Worm (Caenorhabditis elegans) whole organism, late embryonic: ENCODE measurements around the gene C34C6.3.

ENCODE experiments used
- C08G9.2 ChIP-seq: sonication (generic microtip); optimal IDR thresholded peaks from 2 replicates; lab custom pipeline; 2016; ENCODE audit warnings: mild to moderate bottlenecking, missing genetic modification characterization, moderate library complexity, missing compliant biosample characterization
- F13H6.1 ChIP-seq: sonication (generic microtip); optimal IDR thresholded peaks from 2 replicates; lab custom pipeline; 2016; ENCODE audit warnings: missing genetic modification characterization, missing compliant biosample characterization
- K02D7.2 ChIP-seq: sonication (generic microtip); optimal IDR thresholded peaks from 2 replicates; lab custom pipeline; 2017; ENCODE audit warnings: mild to moderate bottlenecking, missing genetic modification characterization, missing compliant biosample characterization
- K09A11.1 ChIP-seq: sonication (generic microtip); optimal IDR thresholded peaks from 2 replicates; lab custom pipeline; 2017; ENCODE audit warnings: antibody characterized with exemption, mild to moderate bottlenecking, missing genetic modification characterization, missing compliant biosample characterization; ENCODE audit not compliant: insufficient read depth
- T23F11.4 ChIP-seq: fragments of 200-800 bp; sonication (Bioruptor generic); optimal IDR thresholded peaks from 2 replicates; lab custom pipeline; 2018; ENCODE audit warnings: mild to moderate bottlenecking, missing genetic modification characterization, missing compliant biosample characterization
- Y22D7AL.16 ChIP-seq: sonication (generic microtip); optimal IDR thresholded peaks from 2 replicates; lab custom pipeline; 2016; ENCODE audit warnings: missing genetic modification characterization, missing compliant biosample characterization
- ceh-14 ChIP-seq: sonication (generic microtip); optimal IDR thresholded peaks from 2 replicates; lab custom pipeline; 2016; ENCODE audit warnings: missing genotype, missing genetic modification characterization, missing compliant biosample characterization
- ceh-19 ChIP-seq: fragments of 200-800 bp; sonication (Bioruptor generic); optimal IDR thresholded peaks from 2 replicates; lab custom pipeline; 2018; ENCODE audit warnings: mild to moderate bottlenecking, missing genetic modification characterization, missing compliant biosample characterization
- ceh-2 ChIP-seq: sonication (generic microtip); optimal IDR thresholded peaks from 2 replicates; lab custom pipeline; 2016; ENCODE audit warnings: missing genotype, missing genetic modification characterization, missing compliant biosample characterization
- ceh-30 ChIP-seq: fragments of 150-350 bp; optimal IDR thresholded peaks from 2 replicates; lab custom pipeline; 2014; ENCODE audit warnings: missing biosample characterization, missing genetic modification characterization
- ceh-31 ChIP-seq: sonication (generic microtip); optimal IDR thresholded peaks from 2 replicates; lab custom pipeline; 2016; ENCODE audit warnings: missing genetic modification characterization, missing compliant biosample characterization
- ceh-34 ChIP-seq: sonication (generic microtip); optimal IDR thresholded peaks from 2 replicates; lab custom pipeline; 2016; ENCODE audit warnings: mild to moderate bottlenecking, missing genetic modification characterization, missing compliant biosample characterization
- ceh-45 ChIP-seq: fragments of 200-800 bp; sonication (Bioruptor generic); IDR thresholded peaks from 2 replicates; pipeline ENCODE4 v1.3.6; 2022; ENCODE audit warnings: missing genetic modification reagents, missing genetic modification characterization, missing compliant biosample characterization
- che-1 ChIP-seq: sonication (generic microtip); optimal IDR thresholded peaks from 2 replicates; lab custom pipeline; 2016; ENCODE audit warnings: mild to moderate bottlenecking, missing genetic modification characterization, missing compliant biosample characterization
- dmd-4 ChIP-seq: sonication (generic microtip); optimal IDR thresholded peaks from 2 replicates; lab custom pipeline; 2016; ENCODE audit warnings: borderline replicate concordance, missing genetic modification characterization, missing compliant biosample characterization
- dve-1 ChIP-seq: sonication (generic microtip); optimal IDR thresholded peaks from 2 replicates; lab custom pipeline; 2017; ENCODE audit warnings: antibody characterized with exemption, mild to moderate bottlenecking, missing genetic modification characterization, missing compliant biosample characterization
- elt-4 ChIP-seq: sonication (generic microtip); optimal IDR thresholded peaks from 2 replicates; lab custom pipeline; 2016; ENCODE audit warnings: missing genetic modification characterization, missing compliant biosample characterization
- ets-4 ChIP-seq: sonication (generic microtip); optimal IDR thresholded peaks from 2 replicates; lab custom pipeline; 2016; ENCODE audit warnings: missing genetic modification characterization, missing compliant biosample characterization
- fkh-10 ChIP-seq: fragments of 150-350 bp; optimal IDR thresholded peaks from 2 replicates; lab custom pipeline; 2014; ENCODE audit warnings: missing biosample characterization, missing genetic modification reagents, missing genetic modification characterization
- fkh-6 ChIP-seq: sonication (generic microtip); optimal IDR thresholded peaks from 2 replicates; lab custom pipeline; 2016; ENCODE audit warnings: missing genetic modification characterization, missing compliant biosample characterization
- gmeb-2 ChIP-seq: sonication (generic microtip); optimal IDR thresholded peaks from 2 replicates; lab custom pipeline; 2016; ENCODE audit warnings: missing genetic modification characterization, inconsistent platforms, missing compliant biosample characterization
- hlh-13 ChIP-seq: fragments of 200-800 bp; sonication (Bioruptor generic); optimal IDR thresholded peaks from 2 replicates; lab custom pipeline; 2018; ENCODE audit warnings: mild to moderate bottlenecking, missing genetic modification characterization, missing compliant biosample characterization
- hlh-15 ChIP-seq: sonication (generic microtip); optimal IDR thresholded peaks from 2 replicates; lab custom pipeline; 2016; ENCODE audit warnings: missing genetic modification characterization, missing compliant biosample characterization
- madf-2 ChIP-seq: sonication (generic microtip); optimal IDR thresholded peaks from 2 replicates; lab custom pipeline; 2017; ENCODE audit warnings: missing genetic modification characterization, missing compliant biosample characterization
- nhr-11 ChIP-seq: fragments of 150-350 bp; optimal IDR thresholded peaks from 2 replicates; lab custom pipeline; 2014; ENCODE audit warnings: missing biosample characterization, missing genetic modification characterization
- nhr-232 ChIP-seq: sonication (generic microtip); optimal IDR thresholded peaks from 2 replicates; lab custom pipeline; 2016; ENCODE audit warnings: missing genetic modification characterization, missing compliant biosample characterization
- npax-4 ChIP-seq: sonication (generic microtip); optimal IDR thresholded peaks from 2 replicates; lab custom pipeline; 2016; ENCODE audit warnings: missing genetic modification characterization, missing compliant biosample characterization
- pha-4 ChIP-seq: fragments of 150-350 bp; optimal IDR thresholded peaks from 2 replicates; lab custom pipeline; 2018; ENCODE audit warnings: missing biosample characterization, missing genetic modification reagents, missing genetic modification characterization
- pqm-1 ChIP-seq: sonication (generic microtip); optimal IDR thresholded peaks from 2 replicates; lab custom pipeline; 2016; ENCODE audit warnings: missing genetic modification characterization, missing compliant biosample characterization
- ref-2 ChIP-seq: sonication (generic microtip); optimal IDR thresholded peaks from 2 replicates; lab custom pipeline; 2016; ENCODE audit warnings: missing genetic modification characterization, missing compliant biosample characterization
- rnt-1 ChIP-seq: sonication (generic microtip); optimal IDR thresholded peaks from 2 replicates; lab custom pipeline; 2016; ENCODE audit warnings: missing genetic modification characterization, missing compliant biosample characterization
- sdc-2 ChIP-seq: sonication (generic microtip); optimal IDR thresholded peaks from 2 replicates; lab custom pipeline; 2016; ENCODE audit warnings: missing genotype, missing genetic modification characterization, missing compliant biosample characterization
- sox-2 ChIP-seq: fragments of 200-800 bp; sonication (Bioruptor generic); IDR thresholded peaks from 2 replicates; pipeline ENCODE4 v1.3.6; 2022; ENCODE audit warnings: missing genetic modification reagents, missing genetic modification characterization, missing compliant biosample characterization
- sox-4 ChIP-seq: sonication (generic microtip); optimal IDR thresholded peaks from 2 replicates; lab custom pipeline; 2017; ENCODE audit warnings: mild to moderate bottlenecking, missing genetic modification characterization, inconsistent platforms, missing compliant biosample characterization
- tbx-7 ChIP-seq: sonication (generic microtip); optimal IDR thresholded peaks from 2 replicates; lab custom pipeline; 2016; ENCODE audit warnings: missing genotype, missing genetic modification characterization, missing compliant biosample characterization
- unc-3 ChIP-seq, 2 experiments: fragments of 200-800 bp in 1 of 2; sonication (Bioruptor generic) in 1 of 2; sonication (generic microtip) in 1 of 2; conservative IDR thresholded peaks in 1 of 2; optimal IDR thresholded peaks in 1 of 2; 2 replicates each; pipeline versions ENCODE4 v1.3.6 to Lab custom; 2016 to 2022; ENCODE audit warnings: missing compliant biosample characterization in 2 of 2, missing genetic modification characterization in 2 of 2, missing genetic modification reagents in 1 of 2
- unc-42 ChIP-seq: sonication (generic microtip); optimal IDR thresholded peaks from 2 replicates; lab custom pipeline; 2016; ENCODE audit warnings: missing genotype, missing genetic modification characterization, missing compliant biosample characterization
- unc-86 ChIP-seq: sonication (generic microtip); optimal IDR thresholded peaks from 2 replicates; lab custom pipeline; 2016; ENCODE audit warnings: missing genetic modification characterization, missing compliant biosample characterization
- zip-5 ChIP-seq: sonication (generic microtip); optimal IDR thresholded peaks from 2 replicates; lab custom pipeline; 2016; ENCODE audit warnings: missing genetic modification characterization, missing compliant biosample characterization
- ztf-16 ChIP-seq: sonication (generic microtip); optimal IDR thresholded peaks from 2 replicates; lab custom pipeline; 2017; ENCODE audit warnings: missing genetic modification characterization, missing compliant biosample characterization

The C34C6.3 gene

DNA sequence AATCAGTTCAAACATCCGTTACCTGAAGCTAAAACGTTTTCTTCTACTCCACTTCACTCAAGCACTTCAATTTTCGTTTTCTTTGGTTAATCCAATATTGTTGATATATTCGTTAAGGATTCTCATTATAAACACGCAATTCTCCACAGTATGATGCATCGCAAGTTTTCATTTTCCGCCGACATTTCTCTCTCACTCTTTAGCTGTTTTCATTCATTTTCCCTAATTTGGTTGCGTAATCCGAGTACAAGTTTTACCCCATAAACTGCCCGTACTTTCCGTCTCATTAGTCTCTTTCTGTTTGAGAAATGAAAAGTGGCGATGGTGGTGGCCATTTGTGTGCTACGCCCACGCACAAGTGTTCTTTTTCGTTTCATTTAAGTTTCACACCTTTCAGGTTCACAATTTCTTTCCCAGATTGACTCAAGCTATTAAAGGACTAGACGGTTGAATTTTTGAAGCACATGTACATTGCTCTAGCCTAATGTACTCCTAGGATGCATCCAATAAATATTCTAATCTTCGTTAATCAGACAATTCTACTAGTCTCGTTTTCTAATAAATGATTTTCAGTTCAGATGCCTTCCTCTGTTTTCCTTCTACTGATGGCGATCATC, at the start of gene C34C6.3:
C34C6.3 (plus strand) TSS at position 567 of the 617 bp plus-strand sequence.
- TF ChIP-seq dmd-4 (no peak), ceh-45 (no peak), Y22D7AL.16 (no peak), pha-4 (tag; lab: Kevin White, UChicago) (no peak), gmeb-2 (tag; lab: Kevin White, UChicago) (no peak), zip-5 (tag; lab: Kevin White, UChicago) (no peak)
- TF ChIP-seq, all 69 proteins: peak for 0

DNA sequence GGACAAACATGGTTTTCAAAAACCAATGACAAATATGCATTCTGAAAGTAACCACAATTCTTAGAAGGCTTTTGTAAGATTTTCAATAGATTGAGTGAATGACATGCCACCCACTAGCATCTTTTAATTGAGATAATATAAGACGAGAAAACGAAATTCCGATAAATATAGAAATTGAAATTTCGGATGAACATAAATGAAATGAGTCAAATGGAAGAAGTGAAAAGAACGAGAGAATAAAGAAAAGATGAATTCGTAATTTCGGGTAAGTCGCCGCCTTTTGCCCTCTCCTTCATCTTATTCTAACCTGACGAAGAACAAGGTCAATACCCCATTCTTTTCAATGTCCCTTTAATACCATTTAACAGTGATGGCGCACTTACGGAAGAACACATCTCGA, 49.3 kb upstream of the C34C6.3 start:
- TF ChIP-seq sox-2 (GFP tag; lab: Robert Waterston, UW) (no peak), npax-4 (no peak), dve-1 (tag; lab: Kevin White, UChicago) (no peak), ceh-19 (no peak), unc-3 (GFP tag; conservative IDR thresholded peaks at IDR 0.05; lab: Robert Waterston, UW) (no peak), unc-3 (tag; optimal IDR thresholded peaks at IDR 0.05; lab: Kevin White, UChicago) (no peak), elt-4 (no peak), nhr-11 (tag; lab: Kevin White, UChicago) (no peak), sdc-2 (tag; lab: Kevin White, UChicago) (no peak), ets-4 (no peak), zip-5 (tag; lab: Kevin White, UChicago) (no peak), nhr-232 (tag; lab: Kevin White, UChicago) (no peak), K02D7.2 (no peak), unc-86 (tag; lab: Kevin White, UChicago) (no peak), fkh-6 (no peak), F13H6.1 (tag; lab: Kevin White, UChicago) (no peak)
- TF ChIP-seq, all 69 proteins: peak for 0

DNA sequence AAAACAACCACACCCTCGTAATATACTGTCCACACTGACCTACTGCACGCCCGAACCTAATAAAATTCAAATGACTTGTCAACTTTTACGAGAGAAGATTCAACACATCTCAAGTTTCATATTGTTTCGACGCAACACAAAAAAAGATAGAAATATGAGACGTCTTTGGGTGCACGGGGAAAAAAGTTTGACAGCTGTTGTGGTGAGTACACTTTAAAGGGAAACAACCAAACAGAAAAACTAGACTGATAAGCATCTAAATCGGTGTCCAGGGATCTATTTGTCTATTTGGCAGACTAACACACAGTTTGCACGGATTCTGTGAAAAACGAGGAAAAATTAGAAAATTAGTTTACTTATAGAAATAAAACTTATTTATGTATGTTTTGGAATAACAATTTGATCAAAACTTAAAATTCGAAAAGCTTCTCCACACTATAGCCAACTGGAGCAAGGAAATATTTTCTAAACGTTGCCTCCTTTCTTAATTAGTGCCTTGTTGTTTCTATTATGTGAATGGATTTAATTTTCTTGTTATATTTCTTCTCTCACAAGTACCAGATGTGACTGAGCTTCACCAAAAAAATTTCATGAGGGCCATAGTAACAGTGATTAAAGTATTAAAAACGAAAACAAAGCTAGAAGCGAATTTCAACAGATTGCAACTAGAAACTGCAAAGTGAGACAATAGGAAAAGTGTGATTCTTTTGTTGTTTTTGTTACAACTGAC, 47.9 kb upstream of the C34C6.3 start:
- TF ChIP-seq ceh-31 (tag; lab: Kevin White, UChicago) = no peak
- no peak for TF ChIP-seq ceh-14 (tag; lab: Kevin White, UChicago)
- no peak for TF ChIP-seq unc-42 (tag; lab: Kevin White, UChicago)
- no peak for TF ChIP-seq ets-4
- peak; percentile 33 for TF ChIP-seq ceh-34
- TF ChIP-seq ztf-16 (tag; lab: Kevin White, UChicago) = no peak
- TF ChIP-seq ref-2 (tag; lab: Kevin White, UChicago) = no peak
- TF ChIP-seq sox-4 = no peak

DNA sequence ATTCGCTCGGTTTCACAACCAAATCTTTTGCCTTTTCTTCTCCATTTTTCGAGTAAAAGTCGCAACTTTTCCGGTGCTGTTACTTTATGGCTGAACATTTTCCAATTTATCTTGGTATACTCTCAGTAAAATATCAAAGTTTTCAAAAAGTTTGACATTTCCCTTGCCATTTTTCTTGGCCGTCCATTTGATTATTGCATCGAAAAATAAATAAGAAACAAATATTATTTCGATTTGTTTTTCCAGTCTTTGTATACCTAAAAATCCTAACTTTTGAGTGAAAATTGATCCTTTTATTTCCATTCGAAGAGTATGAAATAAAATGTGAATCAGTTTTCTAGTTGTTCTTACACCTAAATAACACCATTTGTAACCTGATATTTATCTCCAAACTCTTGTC, 45.3 kb upstream of the C34C6.3 start:
- TF ChIP-seq rnt-1 (tag; lab: Kevin White, UChicago) (no peak), ceh-30 (tag; lab: Kevin White, UChicago) (no peak), tbx-7 (tag; lab: Kevin White, UChicago) (no peak), pqm-1 (tag; lab: Kevin White, UChicago) (no peak), T23F11.4 (GFP tag; lab: Kevin White, UChicago) (no peak), madf-2 (tag; lab: Kevin White, UChicago) (no peak), che-1 (no peak), sox-4 (no peak), K09A11.1 (no peak), hlh-15 (no peak), fkh-10 (GFP tag; lab: Kevin White, UChicago) (no peak), C08G9.2 (tag; lab: Kevin White, UChicago) (no peak), ceh-45 (no peak), zip-5 (tag; lab: Kevin White, UChicago) (no peak), hlh-13 (GFP tag; lab: Kevin White, UChicago) (no peak), ceh-2 (tag; lab: Kevin White, UChicago) (no peak)
